In genomic region chr2L:7968054-7968453, dm6 we compare ENCODE assay signal across 4 fruit fly cellular contexts.
A peak's percentile ranks its signal among the peaks of the same experiment; 100 is the strongest.
TF ChIP-seq lines count a peak whose summit lies in the region.

No protein-coding gene starts in this region.

- TF ChIP-seq CTCF in whole organism, embryonic (GFP tag; optimal IDR thresholded peaks at IDR 0.05; lab: Kevin White, UChicago) = no peak

TF ChIP-seq in whole organism, adult, 20 proteins besides CTCF, POLR2A, EP300 and RAD21:
- TF ChIP-seq CG7101 (tag; optimal IDR thresholded peaks at IDR 0.05; lab: Kevin White, UChicago) (peak; percentile 46), CG14711 (tag; optimal IDR thresholded peaks at IDR 0.05; lab: Kevin White, UChicago) (peak; percentile 50), Mnt (GFP tag; optimal IDR thresholded peaks at IDR 0.05; lab: Kevin White, UChicago) (no peak), CG11617 (GFP tag; optimal IDR thresholded peaks at IDR 0.05; lab: Kevin White, UChicago) (peak; percentile 16), CG1620 (GFP tag; optimal IDR thresholded peaks at IDR 0.05; lab: Kevin White, UChicago) (no peak), Clk (GFP tag; optimal IDR thresholded peaks at IDR 0.05; lab: Kevin White, UChicago) (no peak), cnc (optimal IDR thresholded peaks at IDR 0.05; lab: Kevin White, UChicago) (no peak), pad (GFP tag; optimal IDR thresholded peaks at IDR 0.05; lab: Kevin White, UChicago) (no peak), cic (GFP tag; optimal IDR thresholded peaks at IDR 0.05; lab: Kevin White, UChicago) (no peak), Hr96 (GFP tag; optimal IDR thresholded peaks at IDR 0.05; lab: Kevin White, UChicago) (no peak), tj (GFP tag; optimal IDR thresholded peaks at IDR 0.05; lab: Kevin White, UChicago) (no peak), Crg-1 (GFP tag; optimal IDR thresholded peaks at IDR 0.05; lab: Kevin White, UChicago) (no peak), CG33017 (tag; optimal IDR thresholded peaks at IDR 0.05; lab: Kevin White, UChicago) (peak; percentile 35), CG5204 (GFP tag; optimal IDR thresholded peaks at IDR 0.05; lab: Kevin White, UChicago) (peak; percentile 24), toe (GFP tag; optimal IDR thresholded peaks at IDR 0.05; lab: Kevin White, UChicago) (no peak), kay (GFP tag; lab: Kevin White, UChicago; ENCODE audit: borderline replicate concordance) (no peak), CG7045 (GFP tag; optimal IDR thresholded peaks at IDR 0.05; lab: Kevin White, UChicago) (peak; percentile 61)
TF ChIP-seq in whole organism, adult: peak in this region for 6.

TF ChIP-seq in whole organism, embryonic, 481 proteins besides CTCF, POLR2A, EP300 and RAD21 (continues in another document):
- TF ChIP-seq CG11504 (tag; optimal IDR thresholded peaks at IDR 0.05; lab: Kevin White, UChicago) (peak; percentile 41), dysf (GFP tag; IDR thresholded peaks at IDR 0.05; lab: Robert Waterston, UW) (peak; percentile 37; the same call in 1 of the 3 replicates), CG7839 (tag; optimal IDR thresholded peaks at IDR 0.05; lab: Kevin White, UChicago) (peak; percentile 28), CG11723 (GFP tag; optimal IDR thresholded peaks at IDR 0.05; lab: Kevin White, UChicago) (no peak), CG15269 (tag; optimal IDR thresholded peaks at IDR 0.05; lab: Kevin White, UChicago) (peak; percentile 17), CG30403 (GFP tag; optimal IDR thresholded peaks at IDR 0.05; lab: Kevin White, UChicago) (peak; percentile 18), zf30C (GFP tag; optimal IDR thresholded peaks at IDR 0.05; lab: Kevin White, UChicago) (no peak), dmrt99B (tag; optimal IDR thresholded peaks at IDR 0.05; lab: Kevin White, UChicago) (peak; percentile 35), CG17361 (GFP tag; IDR thresholded peaks at IDR 0.05; lab: Robert Waterston, UW) (peak; percentile 46; the same call in 2 of the 3 replicates), CG9437 (GFP tag; optimal IDR thresholded peaks at IDR 0.05; lab: Kevin White, UChicago) (peak; percentile 2), schlank (tag; optimal IDR thresholded peaks at IDR 0.05; lab: Kevin White, UChicago) (no peak), CG13894 (tag; optimal IDR thresholded peaks at IDR 0.05; lab: Kevin White, UChicago) (no peak), row (GFP tag; IDR thresholded peaks at IDR 0.05; lab: Robert Waterston, UW) (peak; percentile 23; the same call in 1 of the 3 replicates), CG10979 (tag; optimal IDR thresholded peaks at IDR 0.05; lab: Kevin White, UChicago) (peak; percentile 5), phol (tag; optimal IDR thresholded peaks at IDR 0.05; lab: Kevin White, UChicago) (peak; percentile 21), Drgx (GFP tag; IDR thresholded peaks at IDR 0.05; lab: Robert Waterston, UW) (peak; percentile 58), Blimp-1 (GFP tag; optimal IDR thresholded peaks at IDR 0.05; lab: Kevin White, UChicago) (peak; percentile 20), pros (GFP tag; optimal IDR thresholded peaks at IDR 0.05; lab: Kevin White, UChicago) (no peak), gem (tag; optimal IDR thresholded peaks at IDR 0.05; lab: Kevin White, UChicago) (peak; percentile 53), dmrt11E (tag; optimal IDR thresholded peaks at IDR 0.05; lab: Kevin White, UChicago) (no peak), Optix (GFP tag; IDR thresholded peaks at IDR 0.05; lab: Robert Waterston, UW) (no peak), CkIIα-i1 (GFP tag; IDR thresholded peaks at IDR 0.05; lab: Robert Waterston, UW) (no peak), Sry-δ (GFP tag; optimal IDR thresholded peaks at IDR 0.05; lab: Kevin White, UChicago) (no peak), nmo (GFP tag; optimal IDR thresholded peaks at IDR 0.05; lab: Kevin White, UChicago) (peak; percentile 8), ewg (GFP tag; optimal IDR thresholded peaks at IDR 0.05; lab: Kevin White, UChicago) (peak; percentile 25)

TF ChIP-seq in whole organism, prepupa, 60 proteins besides CTCF, POLR2A, EP300 and RAD21 (continues in another document):
- TF ChIP-seq achi (GFP tag; optimal IDR thresholded peaks at IDR 0.05; lab: Kevin White, UChicago) = peak; percentile 26
- no peak for TF ChIP-seq CG6808 (GFP tag; optimal IDR thresholded peaks at IDR 0.05; lab: Kevin White, UChicago)
- peak; percentile 84 for TF ChIP-seq Eip78C (GFP tag; lab: Kevin White, UChicago)
- no peak for TF ChIP-seq Sox102F (GFP tag; optimal IDR thresholded peaks at IDR 0.05; lab: Kevin White, UChicago)
- TF ChIP-seq Met (GFP tag; optimal IDR thresholded peaks at IDR 0.05; lab: Kevin White, UChicago) = no peak
- no peak for TF ChIP-seq Blimp-1 (GFP tag; optimal IDR thresholded peaks at IDR 0.05; lab: Kevin White, UChicago)
- TF ChIP-seq vri (GFP tag; optimal IDR thresholded peaks at IDR 0.05; lab: Kevin White, UChicago) = no peak
- TF ChIP-seq dsx (GFP tag; optimal IDR thresholded peaks at IDR 0.05; lab: Kevin White, UChicago; ENCODE audit: poor library complexity, severe bottlenecking) = no peak
- no peak for TF ChIP-seq CG11762 (GFP tag; optimal IDR thresholded peaks at IDR 0.05; lab: Kevin White, UChicago; ENCODE audit: insufficient read depth)
- peak; percentile 31; the same call in 1 of the 2 replicates for TF ChIP-seq CG11294 (GFP tag; IDR thresholded peaks at IDR 0.05; lab: Robert Waterston, UW)
- peak; percentile 66 for TF ChIP-seq CG15336 (GFP tag; IDR thresholded peaks at IDR 0.05; lab: Robert Waterston, UW)
- peak; percentile 27 for TF ChIP-seq spab (GFP tag; optimal IDR thresholded peaks at IDR 0.05; lab: Kevin White, UChicago)
- no peak for TF ChIP-seq CG7368 (GFP tag; optimal IDR thresholded peaks at IDR 0.05; lab: Kevin White, UChicago)
- no peak for TF ChIP-seq Eip75B (GFP tag; optimal IDR thresholded peaks at IDR 0.05; lab: Kevin White, UChicago)
- no peak for TF ChIP-seq Lpt (GFP tag; optimal IDR thresholded peaks at IDR 0.05; lab: Kevin White, UChicago)
- peak; percentile 34 for TF ChIP-seq CG3032 (tag; optimal IDR thresholded peaks at IDR 0.05; lab: Kevin White, UChicago)
- TF ChIP-seq CG9139 (GFP tag; optimal IDR thresholded peaks at IDR 0.05; lab: Kevin White, UChicago) = no peak
- TF ChIP-seq CG16779 (tag; optimal IDR thresholded peaks at IDR 0.05; lab: Kevin White, UChicago) = no peak
- TF ChIP-seq salr (GFP tag; optimal IDR thresholded peaks at IDR 0.05; lab: Kevin White, UChicago) = peak in 1 of 2 experiments; percentile 45
- TF ChIP-seq topi (GFP tag; optimal IDR thresholded peaks at IDR 0.05; lab: Kevin White, UChicago) = no peak
- TF ChIP-seq fkh (GFP tag; optimal IDR thresholded peaks at IDR 0.05; lab: Kevin White, UChicago) = no peak
- 0 out of 2 replicates have a peak, but pooled peaks have one; percentile 20 for TF ChIP-seq Gug (GFP tag; IDR thresholded peaks at IDR 0.05; lab: Robert Waterston, UW)
- peak; percentile 18 for TF ChIP-seq acj6 (GFP tag; optimal IDR thresholded peaks at IDR 0.05; lab: Kevin White, UChicago)
- TF ChIP-seq CG6276 (GFP tag; optimal IDR thresholded peaks at IDR 0.05; lab: Kevin White, UChicago) = peak; percentile 54
- TF ChIP-seq net (GFP tag; optimal IDR thresholded peaks at IDR 0.05; lab: Kevin White, UChicago) = no peak
- peak; percentile 18 for TF ChIP-seq OdsH (GFP tag; optimal IDR thresholded peaks at IDR 0.05; lab: Kevin White, UChicago)
- no peak for TF ChIP-seq CG1621 (tag; optimal IDR thresholded peaks at IDR 0.05; lab: Kevin White, UChicago)

TF ChIP-seq in whole organism, pupa, 21 proteins besides CTCF, POLR2A, EP300 and RAD21:
- TF ChIP-seq CG15710 (tag; optimal IDR thresholded peaks at IDR 0.05; lab: Kevin White, UChicago) = peak; percentile 32
- no peak for TF ChIP-seq Pif1A (GFP tag; optimal IDR thresholded peaks at IDR 0.05; lab: Kevin White, UChicago)
- peak; percentile 41; the same call in 1 of the 2 replicates for TF ChIP-seq CG32121 (GFP tag; IDR thresholded peaks at IDR 0.05; lab: Robert Waterston, UW)
- 0 out of 3 replicates have a peak, but pooled peaks have one; percentile 23 for TF ChIP-seq CG4496 (GFP tag; IDR thresholded peaks at IDR 0.05; lab: Robert Waterston, UW)
- peak; percentile 73 for TF ChIP-seq CG8159 (tag; optimal IDR thresholded peaks at IDR 0.05; lab: Kevin White, UChicago)
- TF ChIP-seq CG9948 (tag; optimal IDR thresholded peaks at IDR 0.05; lab: Kevin White, UChicago) = peak; percentile 59
- no peak for TF ChIP-seq CG10348 (GFP tag; IDR thresholded peaks at IDR 0.05; lab: Robert Waterston, UW)
- no peak for TF ChIP-seq CG34367 (tag; optimal IDR thresholded peaks at IDR 0.05; lab: Kevin White, UChicago)
- peak; percentile 63 for TF ChIP-seq D1 (tag; optimal IDR thresholded peaks at IDR 0.05; lab: Kevin White, UChicago)
- peak; percentile 43 for TF ChIP-seq CG17806 (tag; optimal IDR thresholded peaks at IDR 0.05; lab: Kevin White, UChicago)
- TF ChIP-seq Ets98B (GFP tag; IDR thresholded peaks at IDR 0.05; lab: Robert Waterston, UW) = peak; percentile 39; the same call in 1 of the 2 replicates
- peak; percentile 57 for TF ChIP-seq CG8301 (tag; optimal IDR thresholded peaks at IDR 0.05; lab: Kevin White, UChicago)
- no peak for TF ChIP-seq rn (GFP tag; IDR thresholded peaks at IDR 0.05; lab: Robert Waterston, UW)
- TF ChIP-seq CG13204 (GFP tag; optimal IDR thresholded peaks at IDR 0.05; lab: Kevin White, UChicago) = no peak
- no peak for TF ChIP-seq gl (tag; optimal IDR thresholded peaks at IDR 0.05; lab: Kevin White, UChicago)
- peak; percentile 64 for TF ChIP-seq CG14655 (GFP tag; optimal IDR thresholded peaks at IDR 0.05; lab: Kevin White, UChicago)
- no peak for TF ChIP-seq Pif1B (GFP tag; optimal IDR thresholded peaks at IDR 0.05; lab: Kevin White, UChicago)
